Fruit fly (Drosophila melanogaster) whole organism, embryonic: Measurements from ENCODE around the gene CG11698.
A peak's percentile ranks its signal among the peaks of the same experiment; 100 is the strongest.

ENCODE experiments used
- Abd-B ChIP-seq: fragments of 200-800 bp; sonication (Bioruptor generic); optimal IDR thresholded peaks from 2 replicates; lab custom pipeline; 2018; ENCODE audit warnings: missing biosample characterization, mild to moderate bottlenecking, missing genetic modification characterization, moderate library complexity
- Atf3 ChIP-seq: fragments of 200-800 bp; sonication (Bioruptor generic); optimal IDR thresholded peaks from 3 replicates; lab custom pipeline; 2016; ENCODE audit warnings: missing biosample characterization, missing genetic modification characterization
- B-H1 ChIP-seq: fragments of 200-800 bp; sonication (Bioruptor generic); IDR thresholded peaks from 3 replicates; pipeline ENCODE4 v1.3.6; 2022; ENCODE audit warnings: missing biosample characterization, missing genetic modification characterization
- B-H2 ChIP-seq: fragments of 200-800 bp; sonication (Bioruptor generic); optimal IDR thresholded peaks from 2 replicates; lab custom pipeline; 2018; ENCODE audit warnings: missing biosample characterization, mild to moderate bottlenecking, missing genetic modification characterization
- CG10462 ChIP-seq: fragments of 200-800 bp; sonication (Bioruptor generic); optimal IDR thresholded peaks from 2 replicates; lab custom pipeline; 2016; ENCODE audit warnings: missing biosample characterization, missing genetic modification characterization
- CG10543 ChIP-seq: fragments of 200-800 bp; sonication (Bioruptor generic); optimal IDR thresholded peaks from 3 replicates; lab custom pipeline; 2017; ENCODE audit warnings: missing biosample characterization, mild to moderate bottlenecking, missing genetic modification characterization, moderate library complexity
- CG11504 ChIP-seq: fragments of 200-800 bp; sonication (Bioruptor generic); optimal IDR thresholded peaks from 3 replicates; lab custom pipeline; 2019; ENCODE audit warnings: missing biosample characterization, mild to moderate bottlenecking, missing genetic modification characterization, moderate library complexity
- CG12155 ChIP-seq: fragments of 200-800 bp; sonication (Bioruptor generic); optimal IDR thresholded peaks from 3 replicates; lab custom pipeline; 2016; ENCODE audit warnings: missing biosample characterization, missing genetic modification characterization
- CG12391 ChIP-seq: fragments of 200-800 bp; sonication (Bioruptor generic); optimal IDR thresholded peaks from 3 replicates; lab custom pipeline; 2018; ENCODE audit warnings: missing biosample characterization, mild to moderate bottlenecking, missing genetic modification characterization, moderate library complexity
- CG12659 ChIP-seq: fragments of 200-800 bp; sonication (Bioruptor generic); optimal IDR thresholded peaks from 3 replicates; lab custom pipeline; 2017; ENCODE audit warnings: mild to moderate bottlenecking, missing biosample characterization, missing genetic modification reagents, missing genetic modification characterization
- CG13775 ChIP-seq: fragments of 200-800 bp; sonication (Bioruptor generic); optimal IDR thresholded peaks from 3 replicates; lab custom pipeline; 2017; ENCODE audit warnings: missing biosample characterization, mild to moderate bottlenecking, missing genetic modification characterization
- CG15514 ChIP-seq: fragments of 200-800 bp; sonication (Bioruptor generic); optimal IDR thresholded peaks from 3 replicates; lab custom pipeline; 2017; ENCODE audit warnings: missing biosample characterization, missing genetic modification characterization, mild to moderate bottlenecking, moderate library complexity, missing genetic modification reagents
- CG1647 ChIP-seq: fragments of 200-800 bp; sonication (Bioruptor generic); optimal IDR thresholded peaks from 3 replicates; lab custom pipeline; 2016; ENCODE audit warnings: missing biosample characterization, missing genetic modification characterization
- CG17361 ChIP-seq: fragments of 200-800 bp; sonication (Bioruptor generic); IDR thresholded peaks from 3 replicates; pipeline ENCODE4 v1.3.6; 2022; ENCODE audit warnings: missing biosample characterization, missing genetic modification characterization
- CG1832 ChIP-seq: fragments of 200-800 bp; sonication (Bioruptor generic); optimal IDR thresholded peaks from 2 replicates; lab custom pipeline; 2017; ENCODE audit warnings: missing biosample characterization, mild to moderate bottlenecking, missing genetic modification characterization, inconsistent platforms
- CG2120 ChIP-seq: fragments of 200-800 bp; sonication (Bioruptor generic); optimal IDR thresholded peaks from 3 replicates; lab custom pipeline; 2016; ENCODE audit warnings: missing biosample characterization, missing genetic modification characterization
- CG2202 ChIP-seq: fragments of 200-800 bp; sonication (Bioruptor generic); optimal IDR thresholded peaks from 2 replicates; lab custom pipeline; 2018; ENCODE audit warnings: missing biosample characterization, mild to moderate bottlenecking, missing genetic modification characterization
- CG2712 ChIP-seq: fragments of 200-800 bp; optimal IDR thresholded peaks from 3 replicates; lab custom pipeline; 2019; ENCODE audit warnings: missing biosample characterization, mild to moderate bottlenecking, missing genetic modification characterization, moderate library complexity
- CG3281 ChIP-seq: fragments of 200-800 bp; sonication (Bioruptor generic); optimal IDR thresholded peaks from 3 replicates; lab custom pipeline; 2017; ENCODE audit warnings: missing biosample characterization, mild to moderate bottlenecking, missing genetic modification characterization
- CG6175 ChIP-seq: fragments of 200-800 bp; sonication (Bioruptor generic); IDR thresholded peaks from 3 replicates; pipeline ENCODE4 v1.3.6; 2022; ENCODE audit warnings: missing biosample characterization, missing genetic modification characterization
- CG7963 ChIP-seq: fragments of 200-800 bp; sonication (Bioruptor generic); IDR thresholded peaks from 3 replicates; pipeline ENCODE4 v1.3.6; 2022; ENCODE audit warnings: missing biosample characterization, missing genetic modification characterization; ENCODE audit not compliant: partially characterized antibody
- CG9876 ChIP-seq: fragments of 200-800 bp; sonication (Bioruptor generic); optimal IDR thresholded peaks from 2 replicates; lab custom pipeline; 2016; ENCODE audit warnings: missing biosample characterization, missing genetic modification characterization
- Doc3 ChIP-seq: fragments of 200-800 bp; sonication (Bioruptor generic); IDR thresholded peaks from 3 replicates; pipeline ENCODE4 v1.3.6; 2022; ENCODE audit warnings: missing biosample characterization, missing genetic modification characterization; ENCODE audit not compliant: partially characterized antibody
- Dref ChIP-seq: fragments of 200-800 bp; sonication (Bioruptor generic); IDR thresholded peaks from 2 replicates; pipeline ENCODE4 v1.3.6; 2022; ENCODE audit warnings: missing biosample characterization, missing genetic modification characterization
- Eip74EF ChIP-seq, 2 experiments: fragments of 200-800 bp in 1 of 2; fragments of >200 bp in 1 of 2; sonication (Bioruptor generic) in 1 of 2; optimal IDR thresholded peaks; 2 replicates each; lab custom pipeline; 2017 to 2019; ENCODE audit warnings: missing biosample characterization in 2 of 2, missing genetic modification characterization in 2 of 2, mild to moderate bottlenecking in 1 of 2, moderate library complexity in 1 of 2
- Hey ChIP-seq: fragments of 200-800 bp; sonication (Bioruptor generic); optimal IDR thresholded peaks from 3 replicates; lab custom pipeline; 2018; ENCODE audit warnings: missing biosample characterization, mild to moderate bottlenecking, missing genetic modification characterization
- Nf-YC ChIP-seq: fragments of 200-800 bp; optimal IDR thresholded peaks from 3 replicates; lab custom pipeline; 2019; ENCODE audit warnings: missing biosample characterization, mild to moderate bottlenecking, missing genetic modification characterization, moderate library complexity
- Ptx1 ChIP-seq: fragments of 200-800 bp; sonication (Bioruptor generic); IDR thresholded peaks from 2 replicates; pipeline ENCODE4 v1.3.6; 2022; ENCODE audit warnings: missing biosample characterization, missing genetic modification characterization
- Sin3A ChIP-seq: fragments of >200 bp; optimal IDR thresholded peaks from 2 replicates; lab custom pipeline; 2018
- Sry-β ChIP-seq: fragments of 200-800 bp; sonication (Bioruptor generic); optimal IDR thresholded peaks from 2 replicates; lab custom pipeline; 2018; ENCODE audit warnings: missing biosample characterization, mild to moderate bottlenecking, missing genetic modification characterization, moderate library complexity
- Ssrp ChIP-seq: fragments of 200-800 bp; sonication (Bioruptor generic); optimal IDR thresholded peaks from 2 replicates; lab custom pipeline; 2018; ENCODE audit warnings: missing biosample characterization, mild to moderate bottlenecking, missing genetic modification characterization, moderate library complexity
- Usf ChIP-seq: fragments of 200-800 bp; sonication (Bioruptor generic); optimal IDR thresholded peaks from 2 replicates; lab custom pipeline; 2017; ENCODE audit warnings: missing genotype, missing biosample characterization, missing genetic modification characterization
- YL-1 ChIP-seq: fragments of 200-800 bp; sonication (Bioruptor generic); optimal IDR thresholded peaks from 3 replicates; lab custom pipeline; 2017; ENCODE audit warnings: missing biosample characterization, mild to moderate bottlenecking, missing genetic modification characterization
- ash1 ChIP-seq: fragments of 200-800 bp; sonication (Bioruptor generic); optimal IDR thresholded peaks from 2 replicates; lab custom pipeline; 2018; ENCODE audit warnings: missing biosample characterization, mild to moderate bottlenecking, missing genetic modification characterization
- cad ChIP-seq: fragments of >200 bp; optimal IDR thresholded peaks from 2 replicates; lab custom pipeline; 2017; ENCODE audit warnings: missing biosample characterization, missing genetic modification characterization
- crp ChIP-seq, 2 experiments: fragments of 200-800 bp; sonication (Bioruptor generic); optimal IDR thresholded peaks; 2 replicates in 1 of 2; 3 replicates in 1 of 2; lab custom pipeline; 2017; ENCODE audit warnings: missing biosample characterization in 2 of 2, missing genetic modification characterization in 2 of 2, mild to moderate bottlenecking in 1 of 2, moderate library complexity in 1 of 2
- disco-r ChIP-seq: fragments of 200-800 bp; sonication (Bioruptor generic); optimal IDR thresholded peaks from 2 replicates; lab custom pipeline; 2016; ENCODE audit warnings: missing biosample characterization, missing genetic modification characterization
- dm ChIP-seq: fragments of 200-800 bp; sonication (Bioruptor generic); optimal IDR thresholded peaks from 3 replicates; lab custom pipeline; 2016; ENCODE audit warnings: missing biosample characterization, missing genetic modification characterization
- dmrt11E ChIP-seq: fragments of 200-800 bp; sonication (Bioruptor generic); optimal IDR thresholded peaks from 3 replicates; lab custom pipeline; 2018; ENCODE audit warnings: missing biosample characterization, mild to moderate bottlenecking, missing genetic modification characterization, moderate library complexity
- kah ChIP-seq: fragments of 200-800 bp; sonication (Bioruptor generic); optimal IDR thresholded peaks from 2 replicates; lab custom pipeline; 2018; ENCODE audit warnings: missing biosample characterization, mild to moderate bottlenecking, missing genetic modification characterization
- kni ChIP-seq: fragments of 200-800 bp; sonication (Bioruptor generic); optimal IDR thresholded peaks from 3 replicates; lab custom pipeline; 2017; ENCODE audit warnings: mild to moderate bottlenecking, missing biosample characterization, missing genetic modification reagents, missing genetic modification characterization
- lola ChIP-seq, 3 experiments: fragments of >200 bp in 2 of 3; fragments of 200-800 bp in 1 of 3; sonication (Bioruptor generic) in 1 of 3; optimal IDR thresholded peaks; 2 replicates each; lab custom pipeline; 2017 to 2019; ENCODE audit warnings: missing biosample characterization in 3 of 3, missing genetic modification characterization in 3 of 3, mild to moderate bottlenecking in 1 of 3, moderate library complexity in 1 of 3
- mam ChIP-seq: fragments of 200-800 bp; sonication (Bioruptor generic); optimal IDR thresholded peaks from 3 replicates; lab custom pipeline; 2016; ENCODE audit warnings: missing biosample characterization, missing genetic modification characterization
- rib ChIP-seq: fragments of 200-800 bp; sonication (Bioruptor generic); IDR thresholded peaks from 2 replicates; pipeline ENCODE4 v1.3.6; 2022; ENCODE audit warnings: missing biosample characterization, missing genetic modification characterization
- sna ChIP-seq: fragments of 200-800 bp; sonication (Bioruptor generic); IDR thresholded peaks from 2 replicates; pipeline ENCODE4 v1.3.6; 2022; ENCODE audit warnings: missing biosample characterization, missing genetic modification characterization; ENCODE audit not compliant: partially characterized antibody
- sr ChIP-seq: fragments of 200-800 bp; sonication (Bioruptor generic); IDR thresholded peaks from 3 replicates; pipeline ENCODE4 v1.3.6; 2022; ENCODE audit warnings: missing biosample characterization, missing genetic modification characterization
- ssp ChIP-seq: fragments of 200-800 bp; sonication (Bioruptor generic); IDR thresholded peaks from 2 replicates; pipeline ENCODE4 v1.3.6; 2022; ENCODE audit warnings: missing biosample characterization, missing genetic modification characterization
- unc-4 ChIP-seq: fragments of 200-800 bp; sonication (Bioruptor generic); IDR thresholded peaks from 2 replicates; pipeline ENCODE4 v1.3.6; 2022; ENCODE audit warnings: missing biosample characterization, missing genetic modification characterization; ENCODE audit not compliant: partially characterized antibody
- wek ChIP-seq: fragments of 200-800 bp; sonication (Bioruptor generic); optimal IDR thresholded peaks from 3 replicates; lab custom pipeline; 2018; ENCODE audit warnings: missing biosample characterization, mild to moderate bottlenecking, missing genetic modification characterization, moderate library complexity

The CG11698 gene

dm6 chr3R:8349449-8350115, 37.6 kb downstream of the CG11698 start, which contains the start of gene Atg13 (continued):
- TF ChIP-seq Sin3A (lab: Kevin White, UChicago) (peak; percentile 92), CG11504 (tag; lab: Kevin White, UChicago) (no peak), CG7963 (GFP tag; lab: Robert Waterston, UW) (peak; percentile 72), CG2120 (GFP tag; lab: Kevin White, UChicago) (peak; percentile 46), CG12155 (GFP tag; lab: Kevin White, UChicago) (peak; percentile 20), CG3281 (GFP tag; lab: Kevin White, UChicago) (no peak), kni (GFP tag; lab: Kevin White, UChicago) (no peak), CG2202 (no peak), CG6175 (GFP tag; lab: Robert Waterston, UW) (no peak), Atf3 (peak; percentile 35), B-H2 (peak; percentile 25), CG15514 (GFP tag; lab: Kevin White, UChicago) (peak; percentile 44), Doc3 (GFP tag; lab: Robert Waterston, UW) (peak; percentile 42; the same call in 1 of the 3 replicates), disco-r (no peak), ash1 (GFP tag; lab: Kevin White, UChicago) (no peak), B-H1 (no peak), CG2712 (peak; percentile 45), Sry-β (GFP tag; lab: Kevin White, UChicago) (peak; percentile 11), sr (GFP tag; lab: Robert Waterston, UW) (no peak), unc-4 (GFP tag; lab: Robert Waterston, UW) (peak; percentile 69), Eip74EF (GFP tag; optimal IDR thresholded peaks at IDR 0.05; lab: Kevin White, UChicago) (peak; percentile 49 to 64), cad (GFP tag; lab: Kevin White, UChicago) (no peak), Ssrp (peak; percentile 33), CG12659 (peak; percentile 58), CG17361 (GFP tag; lab: Robert Waterston, UW) (peak; percentile 79), dm (no peak), Ptx1 (peak; percentile 34; the same call in 1 of the 2 replicates), crp (GFP tag; optimal IDR thresholded peaks at IDR 0.05; lab: Kevin White, UChicago) (peak in 1 of 2 experiments; percentile 26), wek (GFP tag; lab: Kevin White, UChicago) (peak; percentile 57), CG12391 (peak; percentile 52), CG10462 (no peak), Hey (tag; lab: Kevin White, UChicago) (no peak), CG1832 (GFP tag; lab: Kevin White, UChicago) (no peak), kah (GFP tag; lab: Kevin White, UChicago) (peak; percentile 8), CG1647 (GFP tag; lab: Kevin White, UChicago) (no peak), mam (GFP tag; lab: Kevin White, UChicago) (peak; percentile 5), ssp (GFP tag; lab: Robert Waterston, UW) (peak; percentile 94), Dref (peak; percentile 89), CG10543 (GFP tag; lab: Kevin White, UChicago) (no peak), Nf-YC (tag; lab: Kevin White, UChicago) (peak; percentile 62), lola (GFP tag; optimal IDR thresholded peaks at IDR 0.05; lab: Kevin White, UChicago) (peak in 1 of 3 experiments; percentile 34), sna (GFP tag; lab: Robert Waterston, UW) (peak; percentile 44), dmrt11E (tag; lab: Kevin White, UChicago) (peak; percentile 23), Abd-B (peak; percentile 54), CG13775 (GFP tag; lab: Kevin White, UChicago) (peak; percentile 50), Usf (peak; percentile 43), CG9876 (GFP tag; lab: Kevin White, UChicago) (no peak), YL-1 (GFP tag; lab: Kevin White, UChicago) (peak; percentile 33), rib (GFP tag; lab: Robert Waterston, UW) (no peak)
